Fruit fly (Drosophila melanogaster) whole organism, pupa: ENCODE results near the gene Cpr67Fa1.

ENCODE experiments used
- D1 ChIP-seq: fragments of 200-800 bp; sonication (Bioruptor generic); optimal IDR thresholded peaks from 2 replicates; lab custom pipeline; 2018; ENCODE audit warnings: missing biosample characterization, mild to moderate bottlenecking, missing genetic modification characterization, moderate library complexity
- Pif1A ChIP-seq: fragments of 200-800 bp; sonication (Bioruptor generic); optimal IDR thresholded peaks from 3 replicates; lab custom pipeline; 2016; ENCODE audit warnings: missing biosample characterization, missing genetic modification characterization
- fd96Ca ChIP-seq: fragments of 200-800 bp; sonication (Bioruptor generic); IDR thresholded peaks from 3 replicates; pipeline ENCODE4 v1.3.6; 2022; ENCODE audit warnings: missing biosample characterization, missing genetic modification characterization

- TF ChIP-seq fd96Ca (GFP tag; lab: Robert Waterston, UW) = no peak
- TF ChIP-seq Pif1A (GFP tag; lab: Kevin White, UChicago) = no peak
- no peak for TF ChIP-seq D1 (tag; lab: Kevin White, UChicago)
These were observed 4.4 kb downstream of the Cpr67Fa1 start, which contains the start of gene Cpr67Fb for dm6 chr3L:10894159-10894558.
